Fruit fly (Drosophila melanogaster): Measurements from ENCODE around the gene Rcd-1.
A peak's percentile ranks its signal among the peaks of the same experiment; 100 is the strongest.

Rcd-1 gene

DNA sequence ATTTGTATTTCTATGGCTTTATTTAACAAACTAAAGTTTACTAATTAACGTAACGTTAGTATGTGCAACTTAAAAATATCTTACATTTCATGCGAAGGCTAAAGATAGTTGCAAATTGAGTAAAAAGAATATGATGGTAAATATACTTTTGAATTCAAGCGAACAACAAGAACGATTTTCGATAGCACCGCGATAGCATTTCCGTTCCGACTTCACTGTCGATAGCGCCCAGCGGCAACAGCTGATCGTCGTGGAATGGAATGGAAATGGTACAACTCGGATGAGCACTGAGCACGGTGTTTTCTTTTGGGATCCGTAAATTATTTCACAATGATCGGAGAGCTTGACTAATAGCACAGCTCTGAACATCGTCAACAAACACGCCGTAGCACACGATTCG lies 25.1 kb upstream of the Rcd-1 start (continued):
- TF ChIP-seq CG3163 (GFP tag; optimal IDR thresholded peaks at IDR 0.05) (no peak), Optix (GFP tag; IDR thresholded peaks at IDR 0.05) (no peak), her (GFP tag; optimal IDR thresholded peaks at IDR 0.05) (peak; percentile 17), ro (GFP tag; IDR thresholded peaks at IDR 0.05) (no peak), lbe (GFP tag; optimal IDR thresholded peaks at IDR 0.05) (peak; percentile 40), Hr78 (GFP tag; optimal IDR thresholded peaks at IDR 0.05) (no peak), phol (tag; optimal IDR thresholded peaks at IDR 0.05) (peak; percentile 31), Oli (tag; optimal IDR thresholded peaks at IDR 0.05) (no peak), zf30C (GFP tag; optimal IDR thresholded peaks at IDR 0.05) (no peak), grau (tag; optimal IDR thresholded peaks at IDR 0.05) (peak; percentile 44), CG12942 (GFP tag; optimal IDR thresholded peaks at IDR 0.05) (no peak), CG13624 (GFP tag; optimal IDR thresholded peaks at IDR 0.05) (peak; percentile 35), CG31388 (GFP tag; optimal IDR thresholded peaks at IDR 0.05) (no peak), mld (GFP tag; IDR thresholded peaks at IDR 0.05; ENCODE audit: partially characterized antibody) (no peak), corto (GFP tag; optimal IDR thresholded peaks at IDR 0.05) (no peak), CG17359 (tag; optimal IDR thresholded peaks at IDR 0.05) (peak; percentile 39), E2f1 (GFP tag; IDR thresholded peaks at IDR 0.05) (no peak), Fer1 (GFP tag; optimal IDR thresholded peaks at IDR 0.05) (peak; percentile 84), Antp (GFP tag; optimal IDR thresholded peaks at IDR 0.05) (no peak), Pdp1 (GFP tag; optimal IDR thresholded peaks at IDR 0.05) (peak in 1 of 2 experiments; percentile 39), CG5953 (GFP tag; IDR thresholded peaks at IDR 0.05) (no peak), bbx (GFP tag; IDR thresholded peaks at IDR 0.05; ENCODE audit: partially characterized antibody) (no peak), fu2 (GFP tag; optimal IDR thresholded peaks at IDR 0.05) (no peak), toy (GFP tag; IDR thresholded peaks at IDR 0.05) (no peak), crp (GFP tag; optimal IDR thresholded peaks at IDR 0.05) (peak; percentile 28 to 89), Mes4 (GFP tag; optimal IDR thresholded peaks at IDR 0.05) (peak; percentile 61), CG18011 (GFP tag; optimal IDR thresholded peaks at IDR 0.05) (peak; percentile 52), CG15479 (GFP tag; optimal IDR thresholded peaks at IDR 0.05) (no peak), Xrp1 (GFP tag; IDR thresholded peaks at IDR 0.05) (no peak), CG6175 (GFP tag; IDR thresholded peaks at IDR 0.05) (no peak), wor (GFP tag; IDR thresholded peaks at IDR 0.05) (no peak), fd64A (GFP tag; optimal IDR thresholded peaks at IDR 0.05) (peak; percentile 53), Poxn (GFP tag; IDR thresholded peaks at IDR 0.05) (no peak), hth (optimal IDR thresholded peaks at IDR 0.05) (no peak), bigmax (GFP tag; optimal IDR thresholded peaks at IDR 0.05) (peak; percentile 45), Spps (tag; optimal IDR thresholded peaks at IDR 0.05) (no peak), CG8944 (GFP tag; optimal IDR thresholded peaks at IDR 0.05) (no peak), CG3726 (GFP tag; IDR thresholded peaks at IDR 0.05) (no peak), inv (GFP tag; IDR thresholded peaks at IDR 0.05; ENCODE audit: partially characterized antibody) (no peak), CG1529 (GFP tag; optimal IDR thresholded peaks at IDR 0.05) (no peak), vnd (GFP tag; IDR thresholded peaks at IDR 0.05; ENCODE audit: partially characterized antibody) (no peak), nau (GFP tag; optimal IDR thresholded peaks at IDR 0.05) (no peak), CG3407 (GFP tag; optimal IDR thresholded peaks at IDR 0.05) (peak; percentile 49), ci (GFP tag; IDR thresholded peaks at IDR 0.05) (peak; percentile 89), usp (GFP tag; optimal IDR thresholded peaks at IDR 0.05) (no peak), kni (GFP tag; optimal IDR thresholded peaks at IDR 0.05) (peak; percentile 37), CG12236 (GFP tag; optimal IDR thresholded peaks at IDR 0.05) (peak; percentile 20), CG8388 (GFP tag; optimal IDR thresholded peaks at IDR 0.05) (peak; percentile 34), Hr3 (GFP tag; optimal IDR thresholded peaks at IDR 0.05) (no peak), Meics (GFP tag; optimal IDR thresholded peaks at IDR 0.05) (peak; percentile 83), Vsx1 (GFP tag; optimal IDR thresholded peaks at IDR 0.05) (no peak)

All from whole organism, embryonic.